Worm (Caenorhabditis elegans) whole organism, L4/young adult: ENCODE data around the gene F53G2.1.

Experiments
- W03F9.2 ChIP-seq: fragments of 150-350 bp; optimal IDR thresholded peaks from 2 replicates; lab custom pipeline; 2014; ENCODE audit warnings: missing biosample characterization, missing genetic modification characterization
- dao-5 ChIP-seq: sonication (generic microtip); optimal IDR thresholded peaks from 2 replicates; lab custom pipeline; 2016; ENCODE audit warnings: missing genotype, missing genetic modification characterization, moderate library complexity, missing compliant biosample characterization
- him-1 ChIP-seq: sonication (generic microtip); optimal IDR thresholded peaks from 2 replicates; lab custom pipeline; 2016; ENCODE audit warnings: missing genotype, missing genetic modification reagents, missing genetic modification characterization, missing compliant biosample characterization

DNA sequence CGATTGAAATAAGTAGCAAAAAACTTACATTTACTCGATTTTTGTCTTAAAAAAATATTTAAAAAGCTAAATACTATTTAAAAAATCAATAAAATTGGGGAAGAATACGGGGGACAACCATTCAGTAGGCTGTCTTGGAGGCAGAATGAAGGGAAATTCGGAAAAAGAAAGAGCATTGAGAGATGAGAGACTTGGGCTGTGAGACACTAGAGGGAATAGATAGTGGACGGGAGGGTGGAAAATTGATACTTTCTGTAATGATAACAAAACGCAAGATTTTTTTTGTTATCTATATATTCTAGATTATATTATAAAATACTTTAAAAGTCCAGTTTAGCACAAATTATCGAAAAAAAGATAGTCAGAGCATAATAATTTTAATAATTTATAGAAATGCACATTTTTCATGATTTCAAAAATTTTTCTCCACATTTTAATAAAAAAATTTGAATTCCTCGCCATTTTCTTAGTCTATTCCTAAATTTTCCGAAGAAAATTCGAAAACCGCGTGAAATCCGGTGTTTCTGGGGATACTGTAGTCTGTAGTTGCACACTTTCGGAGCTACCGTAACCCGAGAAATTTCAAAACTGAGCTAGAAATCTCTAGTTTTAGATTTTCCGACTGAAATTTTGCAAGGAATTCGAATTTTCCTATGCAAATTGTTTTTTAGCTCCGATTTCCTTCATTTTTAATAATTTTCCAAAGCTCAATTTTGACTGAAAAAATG lies 15.4 kb downstream of the F53G2.1 start:
- TF ChIP-seq W03F9.2 (tag; lab: Kevin White, UChicago) (no peak), dao-5 (tag; lab: Kevin White, UChicago) (no peak), him-1 (tag; lab: Kevin White, UChicago) (no peak)
